Worm (Caenorhabditis elegans): ENCODE results near the gene F01E11.3.
A peak's percentile ranks its signal among the peaks of the same experiment; 100 is the strongest.

- no peak for TF ChIP-seq nhr-25 (tag; optimal IDR thresholded peaks at IDR 0.05)
- no peak for TF ChIP-seq ztf-11 (tag; optimal IDR thresholded peaks at IDR 0.05)
- TF ChIP-seq nhr-76 (tag; optimal IDR thresholded peaks at IDR 0.05): no peak
- peak; percentile 6 for TF ChIP-seq snpc-4 (tag; optimal IDR thresholded peaks at IDR 0.05)
- TF ChIP-seq tbx-2 (tag; optimal IDR thresholded peaks at IDR 0.05): no peak
- no peak for TF ChIP-seq egl-27 (tag; optimal IDR thresholded peaks at IDR 0.05)
- TF ChIP-seq fkh-10 (GFP tag; optimal IDR thresholded peaks at IDR 0.05): no peak
- no peak for TF ChIP-seq nhr-28 (tag; optimal IDR thresholded peaks at IDR 0.05)
- no peak for TF ChIP-seq ama-1 (optimal IDR thresholded peaks at IDR 0.05)
- no peak for TF ChIP-seq nhr-11 (tag; optimal IDR thresholded peaks at IDR 0.05)
- TF ChIP-seq nhr-77 (tag; optimal IDR thresholded peaks at IDR 0.05): no peak
Observed at ce11 chrX:7005919-7006318, 38.8 kb downstream of the F01E11.3 start.
